Fruit fly (Drosophila melanogaster) whole organism, embryonic: ENCODE measurements around the gene Spn28Dc.

Experiments used
- CG1024 ChIP-seq: fragments of 200-800 bp; sonication (Bioruptor generic); IDR thresholded peaks from 2 replicates; pipeline ENCODE4 v1.3.6; 2022; ENCODE audit warnings: missing biosample characterization, missing genetic modification characterization
- CG10267 ChIP-seq: fragments of 200-800 bp; sonication (Bioruptor generic); optimal IDR thresholded peaks from 2 replicates; lab custom pipeline; 2018; ENCODE audit warnings: missing biosample characterization, mild to moderate bottlenecking, missing genetic modification characterization, moderate library complexity
- CG10543 ChIP-seq: fragments of 200-800 bp; sonication (Bioruptor generic); optimal IDR thresholded peaks from 3 replicates; lab custom pipeline; 2017; ENCODE audit warnings: missing biosample characterization, mild to moderate bottlenecking, missing genetic modification characterization, moderate library complexity
- CG12769 ChIP-seq: fragments of 200-800 bp; sonication (Bioruptor generic); optimal IDR thresholded peaks from 2 replicates; lab custom pipeline; 2019; ENCODE audit warnings: missing biosample characterization, mild to moderate bottlenecking, missing genetic modification characterization, moderate library complexity
- CG13894 ChIP-seq: fragments of 200-800 bp; sonication (Bioruptor generic); optimal IDR thresholded peaks from 3 replicates; lab custom pipeline; 2018; ENCODE audit warnings: missing biosample characterization, mild to moderate bottlenecking, missing genetic modification characterization, moderate library complexity
- CG17186 ChIP-seq: fragments of 200-800 bp; sonication (Bioruptor generic); optimal IDR thresholded peaks from 3 replicates; lab custom pipeline; 2017; ENCODE audit warnings: missing biosample characterization, missing genetic modification reagents, missing genetic modification characterization
- CG31388 ChIP-seq: fragments of 200-800 bp; sonication (Bioruptor generic); optimal IDR thresholded peaks from 2 replicates; lab custom pipeline; 2016; ENCODE audit warnings: missing biosample characterization, missing genetic modification characterization
- CG34376 ChIP-seq: fragments of 200-800 bp; sonication (Bioruptor generic); optimal IDR thresholded peaks from 2 replicates; lab custom pipeline; 2018; ENCODE audit warnings: missing biosample characterization, mild to moderate bottlenecking, missing genetic modification characterization
- CG6654 ChIP-seq: fragments of 200-800 bp; sonication (Bioruptor generic); optimal IDR thresholded peaks from 2 replicates; lab custom pipeline; 2017; ENCODE audit warnings: missing biosample characterization, mild to moderate bottlenecking, missing genetic modification characterization
- CG8388 ChIP-seq: fragments of 200-800 bp; sonication (Bioruptor generic); optimal IDR thresholded peaks from 2 replicates; lab custom pipeline; 2019; ENCODE audit warnings: missing biosample characterization, mild to moderate bottlenecking, missing genetic modification characterization, moderate library complexity
- CG8924 ChIP-seq: fragments of 200-800 bp; optimal IDR thresholded peaks from 3 replicates; lab custom pipeline; 2019; ENCODE audit warnings: missing biosample characterization, mild to moderate bottlenecking, missing genetic modification characterization, moderate library complexity
- CG9727 ChIP-seq: fragments of 200-800 bp; sonication (Bioruptor generic); optimal IDR thresholded peaks from 3 replicates; lab custom pipeline; 2017; ENCODE audit warnings: missing biosample characterization, mild to moderate bottlenecking, missing genetic modification characterization
- H15 ChIP-seq: fragments of 200-800 bp; sonication (Bioruptor generic); IDR thresholded peaks from 3 replicates; pipeline ENCODE4 v1.3.6; 2022; ENCODE audit warnings: missing biosample characterization, missing genetic modification characterization
- Hey ChIP-seq: fragments of 200-800 bp; sonication (Bioruptor generic); optimal IDR thresholded peaks from 3 replicates; lab custom pipeline; 2018; ENCODE audit warnings: missing biosample characterization, mild to moderate bottlenecking, missing genetic modification characterization
- Jarid2 ChIP-seq: fragments of 200-800 bp; sonication (Bioruptor generic); optimal IDR thresholded peaks from 3 replicates; lab custom pipeline; 2017; ENCODE audit warnings: mild to moderate bottlenecking, missing biosample characterization, missing genetic modification reagents, missing genetic modification characterization
- Kr ChIP-seq: fragments of 200-800 bp; sonication (Bioruptor generic); optimal IDR thresholded peaks from 2 replicates; lab custom pipeline; 2017; ENCODE audit warnings: missing biosample characterization, mild to moderate bottlenecking, missing genetic modification characterization
- Lpt ChIP-seq: fragments of >200 bp; optimal IDR thresholded peaks from 2 replicates; lab custom pipeline; 2018; ENCODE audit warnings: missing biosample characterization, missing genetic modification characterization
- Med ChIP-seq: fragments of 200-800 bp; sonication (Bioruptor generic); peaks from one replicate; lab custom pipeline; 2016; ENCODE audit warnings: missing biosample characterization, missing genetic modification characterization, mild to moderate bottlenecking, inconsistent platforms, moderate library complexity
- Neu2 ChIP-seq: fragments of 200-800 bp; sonication (Bioruptor generic); optimal IDR thresholded peaks from 3 replicates; lab custom pipeline; 2016; ENCODE audit warnings: missing biosample characterization, missing genetic modification characterization, borderline replicate concordance
- Nf-YA ChIP-seq: fragments of 200-800 bp; sonication (Bioruptor generic); IDR thresholded peaks from 2 replicates; pipeline ENCODE4 v1.3.6; 2022; ENCODE audit warnings: missing biosample characterization, missing genetic modification characterization
- NfI ChIP-seq: fragments of 200-800 bp; sonication (Bioruptor generic); optimal IDR thresholded peaks from 3 replicates; lab custom pipeline; 2018; ENCODE audit warnings: missing biosample characterization, mild to moderate bottlenecking, missing genetic modification characterization, moderate library complexity
- Opbp ChIP-seq: fragments of 200-800 bp; sonication (Bioruptor generic); IDR thresholded peaks from 3 replicates; pipeline ENCODE4 v1.3.6; 2022; ENCODE audit warnings: missing biosample characterization, missing genetic modification characterization; ENCODE audit not compliant: partially characterized antibody
- Rx ChIP-seq: fragments of 200-800 bp; sonication (Bioruptor generic); IDR thresholded peaks from 2 replicates; pipeline ENCODE4 v1.3.6; 2022; ENCODE audit warnings: missing biosample characterization, missing genetic modification characterization
- Trl ChIP-seq, 3 experiments: fragments of >200 bp in 2 of 3; fragments of 200-800 bp in 1 of 3; sonication (Bioruptor generic) in 1 of 3; optimal IDR thresholded peaks; 2 replicates in 1 of 3; 3 replicates in 2 of 3; lab custom pipeline; 2016 to 2017; ENCODE audit warnings: missing biosample characterization in 1 of 3, missing genetic modification characterization in 1 of 3
- Vsx1 ChIP-seq: fragments of 200-800 bp; sonication (Bioruptor generic); optimal IDR thresholded peaks from 2 replicates; lab custom pipeline; 2017; ENCODE audit warnings: missing biosample characterization, mild to moderate bottlenecking, missing genetic modification characterization, missing genetic modification reagents
- Xbp1 ChIP-seq: fragments of 200-800 bp; sonication (Bioruptor generic); optimal IDR thresholded peaks from 3 replicates; lab custom pipeline; 2016; ENCODE audit warnings: missing biosample characterization, mild to moderate bottlenecking, missing genetic modification characterization
- caup ChIP-seq: fragments of 200-800 bp; sonication (Bioruptor generic); optimal IDR thresholded peaks from 3 replicates; lab custom pipeline; 2017; ENCODE audit warnings: missing biosample characterization, mild to moderate bottlenecking, missing genetic modification characterization, moderate library complexity; ENCODE audit not compliant: severe bottlenecking
- chinmo ChIP-seq: fragments of 200-800 bp; sonication (Bioruptor generic); IDR thresholded peaks from 4 replicates; pipeline ENCODE4 v1.3.6; 2022; ENCODE audit warnings: missing biosample characterization, missing genetic modification characterization; ENCODE audit not compliant: partially characterized antibody
- crol ChIP-seq: fragments of 200-800 bp; sonication (Bioruptor generic); IDR thresholded peaks from 2 replicates; pipeline ENCODE4 v1.3.6; 2022; ENCODE audit warnings: missing biosample characterization, missing genetic modification characterization
- dan ChIP-seq: fragments of 200-800 bp; sonication (Bioruptor generic); IDR thresholded peaks from 2 replicates; pipeline ENCODE4 v1.3.6; 2022; ENCODE audit warnings: missing biosample characterization, missing genetic modification characterization
- dm ChIP-seq: fragments of 200-800 bp; sonication (Bioruptor generic); optimal IDR thresholded peaks from 3 replicates; lab custom pipeline; 2016; ENCODE audit warnings: missing biosample characterization, missing genetic modification characterization
- gcm ChIP-seq: fragments of 200-800 bp; sonication (Bioruptor generic); optimal IDR thresholded peaks from 2 replicates; lab custom pipeline; 2019; ENCODE audit warnings: missing biosample characterization, mild to moderate bottlenecking, missing genetic modification characterization, moderate library complexity
- her ChIP-seq: fragments of 200-800 bp; sonication (Bioruptor generic); optimal IDR thresholded peaks from 2 replicates; lab custom pipeline; 2016; ENCODE audit warnings: missing biosample characterization, missing genetic modification characterization
- ken ChIP-seq: fragments of 200-800 bp; sonication (Bioruptor generic); IDR thresholded peaks from 3 replicates; pipeline ENCODE4 v1.3.6; 2022; ENCODE audit warnings: missing biosample characterization, missing genetic modification characterization
- klu ChIP-seq: fragments of 200-800 bp; sonication (Bioruptor generic); IDR thresholded peaks from 2 replicates; pipeline ENCODE4 v1.3.6; 2022; ENCODE audit warnings: missing biosample characterization, missing genetic modification characterization
- nom ChIP-seq: fragments of 200-800 bp; sonication (Bioruptor generic); optimal IDR thresholded peaks from 2 replicates; lab custom pipeline; 2017; ENCODE audit warnings: missing biosample characterization, missing genetic modification characterization, mild to moderate bottlenecking, moderate library complexity, missing genetic modification reagents
- oc ChIP-seq: fragments of 200-800 bp; sonication (Bioruptor generic); optimal IDR thresholded peaks from 2 replicates; lab custom pipeline; 2018; ENCODE audit warnings: missing biosample characterization, mild to moderate bottlenecking, missing genetic modification characterization, moderate library complexity
- pan ChIP-seq, 4 experiments: fragments of >200 bp in 3 of 4; fragments of 200-800 bp in 1 of 4; sonication (Bioruptor generic) in 1 of 4; optimal IDR thresholded peaks in 3 of 4; IDR thresholded peaks in 1 of 4; 2 replicates each; pipeline versions ENCODE4 v1.3.6 to Lab custom; 2017 to 2022; ENCODE audit warnings: missing biosample characterization in 2 of 4, missing genetic modification characterization in 2 of 4, mixed read lengths in 1 of 4
- pita ChIP-seq: fragments of 200-800 bp; sonication (Bioruptor generic); optimal IDR thresholded peaks from 2 replicates; lab custom pipeline; 2017; ENCODE audit warnings: missing biosample characterization, mild to moderate bottlenecking, missing genetic modification characterization
- pum ChIP-seq: fragments of 200-800 bp; sonication (Bioruptor generic); optimal IDR thresholded peaks from 2 replicates; lab custom pipeline; 2016; ENCODE audit warnings: missing biosample characterization, missing genetic modification characterization
- run ChIP-seq: fragments of 200-800 bp; sonication (Bioruptor generic); optimal IDR thresholded peaks from 3 replicates; lab custom pipeline; 2018; ENCODE audit warnings: missing biosample characterization, mild to moderate bottlenecking, missing genetic modification characterization
- salm ChIP-seq: fragments of 200-800 bp; sonication (Bioruptor generic); optimal IDR thresholded peaks from 2 replicates; lab custom pipeline; 2018; ENCODE audit warnings: missing biosample characterization, mild to moderate bottlenecking, missing genetic modification characterization
- so ChIP-seq: fragments of 200-800 bp; sonication (Bioruptor generic); IDR thresholded peaks from 3 replicates; pipeline ENCODE4 v1.3.6; 2022; ENCODE audit warnings: missing biosample characterization, missing genetic modification characterization
- sug ChIP-seq: fragments of 200-800 bp; optimal IDR thresholded peaks from 2 replicates; lab custom pipeline; 2019; ENCODE audit warnings: missing biosample characterization, mild to moderate bottlenecking, missing genetic modification characterization, moderate library complexity
- tap ChIP-seq: fragments of 200-800 bp; optimal IDR thresholded peaks from 3 replicates; lab custom pipeline; 2019; ENCODE audit warnings: missing biosample characterization, mild to moderate bottlenecking, missing genetic modification characterization, moderate library complexity
- tin ChIP-seq: fragments of 200-800 bp; sonication (Bioruptor generic); optimal IDR thresholded peaks from 3 replicates; lab custom pipeline; 2016; ENCODE audit warnings: missing biosample characterization, missing genetic modification characterization
- toy ChIP-seq: fragments of 200-800 bp; sonication (Bioruptor generic); IDR thresholded peaks from 2 replicates; pipeline ENCODE4 v1.3.6; 2022; ENCODE audit warnings: missing biosample characterization, missing genetic modification characterization
- zfh2 ChIP-seq: fragments of 200-800 bp; sonication (Bioruptor generic); optimal IDR thresholded peaks from 2 replicates; lab custom pipeline; 2016; ENCODE audit warnings: missing biosample characterization, missing genetic modification characterization

Gene Spn28Dc

DNA sequence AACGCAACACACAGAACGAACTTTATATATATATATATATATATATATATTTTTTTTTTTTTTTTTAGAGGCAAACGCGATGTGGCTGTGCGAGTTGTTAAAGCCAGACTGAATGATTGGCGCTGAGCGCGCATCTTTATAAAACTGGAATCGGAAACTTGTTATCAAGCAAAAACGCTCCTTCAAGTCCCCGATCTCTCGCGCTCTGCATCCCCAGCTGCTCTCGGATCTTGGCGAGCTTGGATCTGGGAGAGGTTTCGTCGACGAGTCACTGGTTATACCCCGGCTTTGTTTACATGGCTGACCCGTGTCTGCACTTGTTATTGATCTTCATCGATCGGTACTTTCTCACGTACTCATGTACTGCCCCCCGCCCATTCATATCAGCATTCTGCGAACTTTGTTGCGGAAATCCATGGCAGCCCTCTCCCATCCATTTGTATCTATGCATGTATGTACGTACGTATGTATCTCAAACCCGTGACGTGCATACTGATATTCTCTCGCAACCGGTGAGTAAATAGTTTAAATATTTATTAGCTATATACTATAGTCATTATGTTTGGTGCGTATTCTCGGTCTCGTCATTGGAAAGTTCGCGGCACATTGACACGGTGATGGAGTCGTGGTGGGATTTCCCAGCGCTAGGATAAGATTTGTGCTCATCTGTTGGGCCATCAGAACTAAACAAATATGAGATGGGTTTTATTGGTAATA, at the start of gene Spn28Dc:
Spn28Dc (minus strand) TSS at position 51 of the 717 bp plus-strand sequence.
- TF ChIP-seq CG34376 (GFP tag; lab: Kevin White, UChicago) (peak; percentile 63), caup (GFP tag; lab: Kevin White, UChicago) (no peak), Kr (GFP tag; lab: Kevin White, UChicago) (no peak), CG13894 (tag; lab: Kevin White, UChicago) (peak; percentile 28), CG17186 (no peak), salm (tag; lab: Kevin White, UChicago) (no peak), sug (peak; percentile 15), tin (GFP tag; lab: Kevin White, UChicago) (no peak), Hey (tag; lab: Kevin White, UChicago) (no peak), tap (tag; lab: Kevin White, UChicago) (no peak), dan (GFP tag; lab: Robert Waterston, UW) (no peak), CG9727 (GFP tag; lab: Kevin White, UChicago) (no peak), Trl (optimal IDR thresholded peaks at IDR 0.05; lab: Kevin White, UChicago) (peak in 1 of 2 experiments; percentile 48), Trl (GFP tag; optimal IDR thresholded peaks at IDR 0.05; lab: Kevin White, UChicago) (no peak), pita (GFP tag; lab: Kevin White, UChicago) (no peak), CG1024 (GFP tag; lab: Robert Waterston, UW) (no peak), CG8388 (no peak), ken (GFP tag; lab: Robert Waterston, UW) (no peak), CG10267 (no peak), CG6654 (no peak), zfh2 (GFP tag; lab: Kevin White, UChicago) (no peak), crol (GFP tag; lab: Robert Waterston, UW) (no peak), NfI (GFP tag; lab: Kevin White, UChicago) (no peak), H15 (no peak), dm (GFP tag; lab: Kevin White, UChicago) (no peak), CG10543 (peak; percentile 28), Vsx1 (no peak), Med (GFP tag; lab: Kevin White, UChicago) (peak; percentile 80), her (GFP tag; lab: Kevin White, UChicago) (no peak), Xbp1 (no peak), Rx (GFP tag; lab: Robert Waterston, UW) (no peak), so (GFP tag; lab: Robert Waterston, UW) (no peak), Neu2 (no peak), pan (optimal IDR thresholded peaks at IDR 0.05; lab: Kevin White, UChicago) (no peak), pan (GFP tag; optimal IDR thresholded peaks at IDR 0.05 in 1 of 2, IDR thresholded peaks at IDR 0.05 in 1 of 2) (no peak), gcm (GFP tag; lab: Kevin White, UChicago) (no peak), oc (tag; lab: Kevin White, UChicago) (no peak), CG31388 (GFP tag; lab: Kevin White, UChicago) (no peak), nom (peak; percentile 74), CG12769 (tag; lab: Kevin White, UChicago) (peak; percentile 22), Nf-YA (GFP tag; lab: Robert Waterston, UW) (no peak), Lpt (GFP tag; lab: Kevin White, UChicago) (no peak), toy (GFP tag; lab: Robert Waterston, UW) (no peak), chinmo (GFP tag; lab: Robert Waterston, UW) (0 out of 4 replicates have a peak, but pooled peaks have one; percentile 55), klu (GFP tag; lab: Robert Waterston, UW) (no peak), pum (no peak), CG8924 (tag; lab: Kevin White, UChicago) (no peak), Opbp (GFP tag; lab: Robert Waterston, UW) (no peak), Jarid2 (GFP tag; lab: Kevin White, UChicago) (peak; percentile 31), run (tag; lab: Kevin White, UChicago) (no peak)
